Fruit fly (Drosophila melanogaster): ENCODE data around the gene CG15814.

Gene CG15814

DNA sequence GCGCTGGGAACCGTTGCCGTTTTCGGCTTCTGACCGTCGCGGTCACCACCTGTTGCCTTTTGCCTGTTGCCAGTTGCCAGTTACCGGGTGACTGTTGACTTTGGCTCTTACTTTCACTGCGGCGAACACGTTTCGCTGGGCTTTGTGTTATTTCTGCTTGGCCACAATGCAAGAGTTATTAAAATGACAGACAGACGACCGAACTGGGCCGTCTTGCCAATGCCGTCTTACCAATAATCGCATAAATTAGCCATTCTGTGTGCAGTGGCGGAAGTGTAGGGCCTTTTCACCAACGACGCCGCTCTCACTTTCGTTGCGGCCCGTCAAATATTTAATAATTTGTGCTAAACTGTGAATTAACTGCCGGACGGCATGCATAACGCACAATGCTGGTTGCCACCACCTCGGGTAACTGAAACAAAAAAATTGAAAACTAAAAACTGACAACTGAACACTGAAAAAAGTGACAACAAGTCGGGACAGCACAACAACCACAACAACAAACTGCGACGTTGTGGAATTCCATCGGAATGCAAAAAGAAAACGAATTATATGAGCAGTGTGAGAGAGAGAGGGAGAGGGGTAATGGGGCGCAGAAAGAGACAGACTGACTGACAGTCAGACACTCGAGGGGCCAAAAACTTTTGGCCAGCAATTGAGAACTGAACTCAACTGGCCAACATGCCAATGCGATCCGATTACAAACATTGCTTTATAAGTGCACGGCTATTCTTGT, 21.7 kb downstream of the CG15814 start:
- TF ChIP-seq CG15710 (tag; optimal IDR thresholded peaks at IDR 0.05) (no peak), CG13204 (GFP tag; optimal IDR thresholded peaks at IDR 0.05) (no peak), CG10348 (GFP tag; IDR thresholded peaks at IDR 0.05) (no peak), gl (tag; optimal IDR thresholded peaks at IDR 0.05) (no peak), CG8301 (tag; optimal IDR thresholded peaks at IDR 0.05) (no peak), CG8159 (tag; optimal IDR thresholded peaks at IDR 0.05) (no peak), EcR (GFP tag; optimal IDR thresholded peaks at IDR 0.05) (no peak), CG17806 (tag; optimal IDR thresholded peaks at IDR 0.05) (no peak), fd96Ca (GFP tag; IDR thresholded peaks at IDR 0.05) (no peak), Ets98B (GFP tag; IDR thresholded peaks at IDR 0.05) (no peak), CG34367 (tag; optimal IDR thresholded peaks at IDR 0.05) (no peak), CG4496 (GFP tag; IDR thresholded peaks at IDR 0.05) (no peak), CG9948 (tag; optimal IDR thresholded peaks at IDR 0.05) (no peak), Pif1B (GFP tag; optimal IDR thresholded peaks at IDR 0.05) (no peak), CG32121 (GFP tag; IDR thresholded peaks at IDR 0.05) (no peak), rn (GFP tag; IDR thresholded peaks at IDR 0.05) (no peak), Pif1A (GFP tag; optimal IDR thresholded peaks at IDR 0.05) (no peak), Snoo (tag; optimal IDR thresholded peaks at IDR 0.05) (no peak), CG14655 (GFP tag; optimal IDR thresholded peaks at IDR 0.05) (no peak)

DNA sequence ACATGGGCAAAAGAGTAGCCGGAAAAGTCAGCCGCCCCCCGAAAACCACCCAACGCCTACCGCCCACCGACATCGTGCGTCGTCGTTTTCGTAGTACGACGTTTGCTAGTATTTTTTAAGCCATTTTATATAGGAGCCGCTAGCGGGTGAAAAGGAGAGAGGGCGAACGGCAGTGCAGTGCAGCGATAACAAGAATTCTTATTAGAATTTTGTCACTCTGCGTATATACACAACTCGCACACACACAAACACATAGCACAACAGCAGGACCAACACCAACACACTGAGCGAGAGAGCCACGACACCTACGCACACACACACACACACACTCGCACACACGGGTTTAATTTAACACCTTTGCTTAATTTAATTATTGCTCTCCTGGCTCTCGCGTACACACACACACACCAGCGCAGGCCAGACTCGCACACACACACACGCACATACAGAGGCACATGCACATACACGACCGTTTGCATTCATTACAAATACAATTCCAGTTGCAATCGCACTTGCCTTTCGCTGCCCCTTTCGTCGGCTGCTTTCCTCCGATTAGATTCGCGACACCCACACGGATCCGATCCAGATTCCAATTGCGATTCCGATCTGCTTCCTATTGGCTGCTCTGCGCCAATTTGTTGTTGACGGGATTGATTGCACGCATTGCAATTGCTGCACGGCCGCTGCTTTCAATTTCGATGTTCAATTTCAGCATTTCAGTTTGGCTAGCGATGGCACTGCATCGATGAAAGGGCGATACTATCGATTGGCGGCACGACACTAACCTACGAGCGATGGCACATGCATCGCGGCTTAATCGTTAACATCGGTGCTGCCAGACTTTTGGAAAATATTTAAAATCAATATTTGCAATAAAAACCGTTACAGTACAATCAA, 23.1 kb downstream of the CG15814 start, which contains the start of gene Socs16D:
Gene Socs16D (minus strand): TSS at position 758 of the 897 bp plus-strand sequence.
- TF ChIP-seq Pif1A (GFP tag; optimal IDR thresholded peaks at IDR 0.05) (no peak), CG8159 (tag; optimal IDR thresholded peaks at IDR 0.05) (no peak), CG13204 (GFP tag; optimal IDR thresholded peaks at IDR 0.05) (peak; percentile 18), CG14655 (GFP tag; optimal IDR thresholded peaks at IDR 0.05) (no peak), Pif1B (GFP tag; optimal IDR thresholded peaks at IDR 0.05) (peak; percentile 51), Snoo (tag; optimal IDR thresholded peaks at IDR 0.05) (peak; percentile 43), CG9948 (tag; optimal IDR thresholded peaks at IDR 0.05) (no peak), CG32121 (GFP tag; IDR thresholded peaks at IDR 0.05) (no peak), Ets98B (GFP tag; IDR thresholded peaks at IDR 0.05) (peak; percentile 6; the same call in 1 of the 2 replicates), CG12605 (GFP tag; IDR thresholded peaks at IDR 0.05) (no peak), CG10348 (GFP tag; IDR thresholded peaks at IDR 0.05) (no peak), CG34367 (tag; optimal IDR thresholded peaks at IDR 0.05) (no peak), EcR (GFP tag; optimal IDR thresholded peaks at IDR 0.05) (peak; percentile 20), CG17806 (tag; optimal IDR thresholded peaks at IDR 0.05) (no peak), fd96Ca (GFP tag; IDR thresholded peaks at IDR 0.05) (no peak; the same call in 2 of the 3 replicates), CG8301 (tag; optimal IDR thresholded peaks at IDR 0.05) (peak; percentile 7), CG15710 (tag; optimal IDR thresholded peaks at IDR 0.05) (no peak), rn (GFP tag; IDR thresholded peaks at IDR 0.05) (no peak), gl (tag; optimal IDR thresholded peaks at IDR 0.05) (no peak), D1 (tag; optimal IDR thresholded peaks at IDR 0.05) (no peak), CG4496 (GFP tag; IDR thresholded peaks at IDR 0.05) (peak; percentile 27; the same call in 2 of the 3 replicates)

DNA sequence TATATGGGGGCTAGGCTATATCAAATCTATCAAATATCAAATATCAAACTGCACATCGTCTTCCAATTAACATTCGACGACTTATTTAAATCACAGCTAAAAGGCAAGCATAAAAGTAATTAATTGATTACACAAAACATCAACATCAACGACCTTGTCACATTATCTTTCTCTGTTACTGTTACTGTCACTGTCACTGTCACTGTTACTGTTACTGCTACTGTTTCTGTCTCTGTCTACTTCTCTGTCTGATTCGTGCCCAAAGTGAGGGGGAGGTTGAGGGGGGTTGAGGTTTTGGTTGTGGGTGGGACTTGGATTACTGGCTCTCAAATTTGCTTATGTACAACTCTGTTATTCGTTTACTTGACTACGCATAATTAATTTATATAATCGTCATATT, 28.7 kb downstream of the CG15814 start:
- TF ChIP-seq CG10348 (GFP tag; IDR thresholded peaks at IDR 0.05) (no peak), CG4496 (GFP tag; IDR thresholded peaks at IDR 0.05) (0 out of 3 replicates have a peak, but pooled peaks have one; percentile 20)

DNA sequence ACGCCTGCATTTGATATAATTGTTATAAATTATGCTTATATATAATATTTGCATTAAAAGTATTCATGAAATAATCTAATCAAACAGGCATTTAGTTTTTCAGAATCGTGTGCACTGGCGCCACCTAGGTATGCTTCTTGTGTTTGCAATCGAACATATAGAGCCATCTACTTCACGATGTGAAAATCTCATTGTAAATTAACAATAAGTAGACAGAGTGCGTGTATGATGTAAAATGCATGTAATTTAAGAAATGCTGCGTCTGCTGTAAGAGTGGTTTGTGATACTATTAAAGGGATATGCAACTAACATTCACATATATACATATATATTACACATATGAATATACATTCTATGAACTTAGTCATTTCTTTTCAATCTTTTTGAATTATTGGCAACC, 29.9 kb downstream of the CG15814 start:
- TF ChIP-seq CG32121 (GFP tag; IDR thresholded peaks at IDR 0.05) (no peak), CG15710 (tag; optimal IDR thresholded peaks at IDR 0.05) (no peak), CG12605 (GFP tag; IDR thresholded peaks at IDR 0.05) (no peak), fd96Ca (GFP tag; IDR thresholded peaks at IDR 0.05) (no peak), Pif1A (GFP tag; optimal IDR thresholded peaks at IDR 0.05) (no peak), CG17806 (tag; optimal IDR thresholded peaks at IDR 0.05) (no peak), D1 (tag; optimal IDR thresholded peaks at IDR 0.05) (no peak)

DNA sequence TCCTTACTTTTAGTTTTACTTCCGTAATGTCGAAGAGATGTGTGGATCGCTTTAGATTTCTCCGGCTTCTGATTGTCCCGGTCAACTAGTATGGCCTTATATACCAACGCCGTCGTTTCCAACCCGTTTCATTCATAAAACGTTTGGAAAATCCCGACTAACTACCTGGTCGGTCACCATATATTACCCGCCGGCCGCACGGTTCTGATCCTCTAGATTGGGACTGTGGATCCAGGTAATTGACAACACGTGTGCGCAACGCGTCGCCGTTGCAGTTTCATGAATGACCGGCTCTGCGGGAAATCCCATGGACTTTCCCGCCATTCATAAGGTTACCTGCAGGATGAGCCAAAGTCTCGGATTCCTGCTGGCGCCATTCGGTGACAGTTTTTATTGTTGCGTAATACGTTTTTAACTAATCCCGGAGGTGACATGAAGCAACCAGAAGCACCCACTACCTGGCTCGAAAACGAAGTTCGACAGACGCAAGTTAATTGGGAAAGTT, 30.5 kb downstream of the CG15814 start, which contains the start of gene CG12986:
Gene CG12986 (minus strand): TSS at position 51 of the 505 bp plus-strand sequence.
- no peak for TF ChIP-seq EcR (GFP tag; optimal IDR thresholded peaks at IDR 0.05)
- no peak for TF ChIP-seq Pif1B (GFP tag; optimal IDR thresholded peaks at IDR 0.05)
- no peak for TF ChIP-seq fd96Ca (GFP tag; IDR thresholded peaks at IDR 0.05)
- no peak for TF ChIP-seq Ets98B (GFP tag; IDR thresholded peaks at IDR 0.05)
- no peak for TF ChIP-seq CG9948 (tag; optimal IDR thresholded peaks at IDR 0.05)
- TF ChIP-seq CG34367 (tag; optimal IDR thresholded peaks at IDR 0.05) = no peak
- no peak for TF ChIP-seq Snoo (tag; optimal IDR thresholded peaks at IDR 0.05)
- no peak for TF ChIP-seq CG32121 (GFP tag; IDR thresholded peaks at IDR 0.05)
- TF ChIP-seq CG13204 (GFP tag; optimal IDR thresholded peaks at IDR 0.05) = no peak
- TF ChIP-seq CG17806 (tag; optimal IDR thresholded peaks at IDR 0.05) = no peak
- no peak for TF ChIP-seq CG12605 (GFP tag; IDR thresholded peaks at IDR 0.05)
- TF ChIP-seq rn (GFP tag; IDR thresholded peaks at IDR 0.05) = no peak
